Worm (Caenorhabditis elegans) whole organism, L4 larva: ENCODE results near the gene ZK783.7.

Source experiments
- D1046.2 ChIP-seq: fragments of 200-800 bp; sonication (Bioruptor generic); IDR thresholded peaks from 2 replicates; pipeline ENCODE4 v1.3.6; 2022; ENCODE audit warnings: missing genetic modification characterization, missing compliant biosample characterization
- F10B5.3 ChIP-seq: sonication (generic microtip); optimal IDR thresholded peaks from 2 replicates; lab custom pipeline; 2016; ENCODE audit warnings: mild to moderate bottlenecking, missing genetic modification characterization, missing compliant biosample characterization
- F44E2.7 ChIP-seq: fragments of 200-800 bp; sonication (Bioruptor generic); IDR thresholded peaks from 2 replicates; pipeline ENCODE4 v2.1.2; 2022; ENCODE audit warnings: missing genetic modification characterization, missing compliant biosample characterization
- F49E8.2 ChIP-seq: sonication (generic microtip); optimal IDR thresholded peaks from 2 replicates; lab custom pipeline; 2016; ENCODE audit warnings: missing compliant biosample characterization, mild to moderate bottlenecking, missing genetic modification characterization, borderline replicate concordance
- T26A8.4 ChIP-seq: fragments of 200-800 bp; sonication (Bioruptor generic); IDR thresholded peaks from 2 replicates; pipeline ENCODE4 v1.3.6; 2022; ENCODE audit warnings: missing genetic modification characterization, missing compliant biosample characterization
- Y105C5A.15 ChIP-seq: fragments of 200-800 bp; sonication (Bioruptor generic); IDR thresholded peaks from 2 replicates; pipeline ENCODE4 v1.3.6; 2022; ENCODE audit warnings: missing genetic modification characterization, missing compliant biosample characterization
- ZK337.2 ChIP-seq: fragments of 200-800 bp; sonication (Bioruptor generic); IDR thresholded peaks from 2 replicates; pipeline ENCODE4 v1.3.6; 2022; ENCODE audit warnings: missing genetic modification reagents, missing genetic modification characterization, missing compliant biosample characterization
- ZK546.5 ChIP-seq, 2 experiments: sonication (generic microtip); optimal IDR thresholded peaks; 2 replicates each; lab custom pipeline; 2017; ENCODE audit warnings: missing biosample characterization in 2 of 2, missing genetic modification characterization in 2 of 2
- aha-1 ChIP-seq: fragments of 150-350 bp; peaks from one replicate; lab custom pipeline; 2014; ENCODE audit warnings: missing biosample characterization, missing genetic modification characterization
- aly-2 ChIP-seq: sonication (generic microtip); optimal IDR thresholded peaks from 2 replicates; lab custom pipeline; 2018; ENCODE audit warnings: missing biosample characterization, missing genetic modification characterization
- ama-1 ChIP-seq: fragments of 150-350 bp; optimal IDR thresholded peaks from 2 replicates; lab custom pipeline; 2014; ENCODE audit warnings: inconsistent platforms, mixed read lengths
- arid-1 ChIP-seq: fragments of 200-800 bp; sonication (Bioruptor generic); conservative IDR thresholded peaks from 2 replicates; pipeline ENCODE4 v1.3.6; 2022; ENCODE audit warnings: missing genetic modification reagents, missing genetic modification characterization, missing compliant biosample characterization
- ceh-62 ChIP-seq: sonication (generic microtip); optimal IDR thresholded peaks from 2 replicates; lab custom pipeline; 2017; ENCODE audit warnings: missing biosample characterization, missing genetic modification characterization
- ces-1 ChIP-seq: fragments of 150-350 bp; sonication (generic microtip); optimal IDR thresholded peaks from 4 replicates; lab custom pipeline; 2014; ENCODE audit warnings: missing biosample characterization, missing genetic modification reagents, missing genetic modification characterization
- dmd-6 ChIP-seq: fragments of 200-800 bp; sonication (Bioruptor generic); IDR thresholded peaks from 2 replicates; pipeline ENCODE4 v1.3.6; 2022; ENCODE audit warnings: missing genetic modification reagents, missing genetic modification characterization, missing compliant biosample characterization
- dmd-8 ChIP-seq: fragments of 200-800 bp; sonication (Bioruptor generic); IDR thresholded peaks from 2 replicates; pipeline ENCODE4 v1.3.6; 2022; ENCODE audit warnings: missing genetic modification characterization, missing compliant biosample characterization
- duxl-1 ChIP-seq: sonication (generic microtip); optimal IDR thresholded peaks from 2 replicates; lab custom pipeline; 2016; ENCODE audit warnings: mild to moderate bottlenecking, missing genetic modification characterization, moderate library complexity, missing compliant biosample characterization; ENCODE audit not compliant: poor library complexity
- fkh-10 ChIP-seq: fragments of 150-350 bp; optimal IDR thresholded peaks from 2 replicates; lab custom pipeline; 2014; ENCODE audit warnings: missing biosample characterization, missing genetic modification reagents, missing genetic modification characterization
- gei-8 ChIP-seq: fragments of 200-800 bp; sonication (Bioruptor generic); optimal IDR thresholded peaks from 2 replicates; lab custom pipeline; 2018; ENCODE audit warnings: mild to moderate bottlenecking, missing genetic modification characterization, missing compliant biosample characterization
- hif-1 ChIP-seq, 2 experiments: sonication (generic microtip); optimal IDR thresholded peaks; 2 replicates each; lab custom pipeline; 2016 to 2017; ENCODE audit warnings: missing compliant biosample characterization in 2 of 2, missing genetic modification characterization in 2 of 2, missing genetic modification reagents in 2 of 2, missing genotype in 2 of 2, mild to moderate bottlenecking in 1 of 2
- hlh-11 ChIP-seq: fragments of 200-800 bp; sonication (Bioruptor generic); optimal IDR thresholded peaks from 2 replicates; lab custom pipeline; 2018; ENCODE audit warnings: mild to moderate bottlenecking, missing genetic modification characterization, missing compliant biosample characterization
- hlh-30 ChIP-seq: sonication (generic microtip); optimal IDR thresholded peaks from 2 replicates; lab custom pipeline; 2017; ENCODE audit warnings: antibody characterized with exemption, mild to moderate bottlenecking, missing genetic modification characterization, missing compliant biosample characterization; ENCODE audit not compliant: insufficient read depth
- lin-1 ChIP-seq: fragments of 200-800 bp; sonication (Bioruptor generic); IDR thresholded peaks from 2 replicates; pipeline ENCODE4 v1.3.6; 2022; ENCODE audit warnings: missing genetic modification reagents, missing genetic modification characterization, missing compliant biosample characterization
- lin-13 ChIP-seq: fragments of 150-350 bp; optimal IDR thresholded peaks from 2 replicates; lab custom pipeline; 2014; ENCODE audit warnings: missing biosample characterization, missing genetic modification reagents, missing genetic modification characterization
- lin-15B ChIP-seq: fragments of 150-350 bp; sonication (generic microtip); optimal IDR thresholded peaks from 3 replicates; lab custom pipeline; 2014; ENCODE audit warnings: missing biosample characterization, missing genetic modification characterization
- lin-29 ChIP-seq: fragments of 200-800 bp; sonication (Bioruptor generic); IDR thresholded peaks from 2 replicates; pipeline ENCODE4 v1.3.6; 2022; ENCODE audit warnings: missing genetic modification reagents, missing genetic modification characterization, missing compliant biosample characterization
- lin-38 ChIP-seq: fragments of 200-800 bp; sonication (Bioruptor generic); IDR thresholded peaks from 2 replicates; pipeline ENCODE4 v1.3.6; 2022; ENCODE audit warnings: missing genetic modification reagents, missing genetic modification characterization, missing compliant biosample characterization
- lir-3 ChIP-seq: sonication (generic microtip); optimal IDR thresholded peaks from 2 replicates; lab custom pipeline; 2016; ENCODE audit warnings: mild to moderate bottlenecking, missing genetic modification characterization, missing compliant biosample characterization
- madf-5 ChIP-seq, 2 experiments: fragments of 200-800 bp; sonication (Bioruptor generic); IDR thresholded peaks; 2 replicates each; pipeline ENCODE4 v1.3.6; 2022; ENCODE audit warnings: missing compliant biosample characterization in 2 of 2, missing genetic modification characterization in 2 of 2
- mdt-29 ChIP-seq: fragments of 200-800 bp; sonication (Bioruptor generic); IDR thresholded peaks from 2 replicates; pipeline ENCODE4 v1.3.6; 2022; ENCODE audit warnings: missing genetic modification reagents, missing genetic modification characterization, missing compliant biosample characterization
- mep-1 ChIP-seq: fragments of 150-350 bp; sonication (generic microtip); optimal IDR thresholded peaks from 3 replicates; lab custom pipeline; 2014; ENCODE audit warnings: missing biosample characterization, missing genetic modification characterization
- mxl-2 ChIP-seq: fragments of 200-800 bp; sonication (Bioruptor generic); conservative IDR thresholded peaks from 2 replicates; pipeline ENCODE4 v1.3.6; 2022; ENCODE audit warnings: missing genetic modification reagents, missing genetic modification characterization, missing compliant biosample characterization
- mxl-3 ChIP-seq: fragments of 200-800 bp; sonication (Bioruptor generic); optimal IDR thresholded peaks from 2 replicates; lab custom pipeline; 2018; ENCODE audit warnings: mild to moderate bottlenecking, missing genetic modification characterization, missing compliant biosample characterization
- nhr-111 ChIP-seq: fragments of 200-800 bp; sonication (Bioruptor generic); optimal IDR thresholded peaks from 2 replicates; lab custom pipeline; 2018; ENCODE audit warnings: mild to moderate bottlenecking, missing genetic modification characterization, missing compliant biosample characterization
- nhr-28 ChIP-seq: fragments of 150-350 bp; optimal IDR thresholded peaks from 2 replicates; lab custom pipeline; 2014; ENCODE audit warnings: missing biosample characterization, missing genetic modification characterization
- nhr-41 ChIP-seq: fragments of 200-800 bp; sonication (Bioruptor generic); IDR thresholded peaks from 2 replicates; pipeline ENCODE4 v1.3.6; 2022; ENCODE audit warnings: missing genetic modification reagents, missing genetic modification characterization, missing compliant biosample characterization
- nhr-6 ChIP-seq: fragments of 150-350 bp; optimal IDR thresholded peaks from 2 replicates; lab custom pipeline; 2014; ENCODE audit warnings: missing biosample characterization, missing genetic modification characterization
- pha-4 ChIP-seq, 2 experiments: fragments of 150-350 bp in 1 of 2; fragments of 200-800 bp in 1 of 2; sonication (Bioruptor generic) in 1 of 2; IDR thresholded peaks in 1 of 2; optimal IDR thresholded peaks in 1 of 2; 2 replicates each; pipeline versions ENCODE4 v1.3.6 to Lab custom; 2014 to 2022; ENCODE audit warnings: missing genetic modification characterization in 2 of 2, missing genetic modification reagents in 2 of 2, missing biosample characterization in 1 of 2, missing compliant biosample characterization in 1 of 2
- saeg-2 ChIP-seq: fragments of 200-800 bp; sonication (Bioruptor generic); IDR thresholded peaks from 2 replicates; pipeline ENCODE4 v1.3.6; 2022; ENCODE audit warnings: missing genetic modification reagents, missing genetic modification characterization, missing compliant biosample characterization
- set-16 ChIP-seq: fragments of 200-800 bp; sonication (Bioruptor generic); IDR thresholded peaks from 2 replicates; pipeline ENCODE4 v1.3.6; 2022; ENCODE audit warnings: missing genetic modification reagents, missing genetic modification characterization, missing compliant biosample characterization
- skn-1 ChIP-seq: fragments of 150-350 bp; optimal IDR thresholded peaks from 2 replicates; lab custom pipeline; 2014; ENCODE audit warnings: missing biosample characterization, missing genetic modification characterization
- snpc-1.2 ChIP-seq: fragments of 200-800 bp; sonication (Bioruptor generic); IDR thresholded peaks from 2 replicates; pipeline ENCODE4 v1.3.6; 2022; ENCODE audit warnings: missing genetic modification reagents, missing genetic modification characterization, missing compliant biosample characterization
- spr-3 ChIP-seq: fragments of 200-800 bp; sonication (Bioruptor generic); optimal IDR thresholded peaks from 2 replicates; lab custom pipeline; 2018; ENCODE audit warnings: mild to moderate bottlenecking, missing genetic modification characterization, missing compliant biosample characterization
- tra-1 ChIP-seq: fragments of 200-800 bp; sonication (Bioruptor generic); IDR thresholded peaks from 2 replicates; pipeline ENCODE4 v1.3.6; 2022; ENCODE audit warnings: missing genetic modification reagents, missing genetic modification characterization, missing compliant biosample characterization
- unc-62 ChIP-seq, 3 experiments: fragments of 150-350 bp in 1 of 3; sonication (generic microtip); optimal IDR thresholded peaks in 2 of 3; peaks in 1 of 3; 1 replicate in 1 of 3; 2 replicates in 2 of 3; lab custom pipeline; 2014 to 2017; ENCODE audit warnings: missing biosample characterization in 3 of 3, missing genetic modification characterization in 3 of 3, missing genetic modification reagents in 3 of 3, missing genotype in 1 of 3
- zag-1 ChIP-seq: fragments of 150-350 bp; optimal IDR thresholded peaks from 2 replicates; lab custom pipeline; 2014; ENCODE audit warnings: missing biosample characterization, missing genetic modification characterization
- zfp-3 ChIP-seq: fragments of 200-800 bp; sonication (Bioruptor generic); conservative IDR thresholded peaks from 2 replicates; pipeline ENCODE4 v1.3.6; 2022; ENCODE audit warnings: missing genetic modification reagents, missing genetic modification characterization, missing compliant biosample characterization
- zip-11 ChIP-seq: fragments of 200-800 bp; sonication (Bioruptor generic); IDR thresholded peaks from 2 replicates; pipeline ENCODE4 v1.3.6; 2022; ENCODE audit warnings: missing genetic modification characterization, missing compliant biosample characterization
- zip-2 ChIP-seq: fragments of 150-350 bp; optimal IDR thresholded peaks from 2 replicates; lab custom pipeline; 2014; ENCODE audit warnings: missing biosample characterization, missing genetic modification characterization
- ztf-7 ChIP-seq: fragments of 150-350 bp; optimal IDR thresholded peaks from 2 replicates; lab custom pipeline; 2014; ENCODE audit warnings: missing biosample characterization, missing genetic modification characterization

ZK783.7 gene

ce11 chrIII:7642015-7642414 is 14.5 kb upstream of the ZK783.7 start (continued):
- TF ChIP-seq duxl-1 (tag; lab: Kevin White, UChicago) (peak; percentile 46), zip-2 (no peak), ces-1 (GFP tag; lab: Kevin White, UChicago) (no peak), T26A8.4 (GFP tag; lab: Robert Waterston, UW) (peak; percentile 53), set-16 (GFP tag; lab: Robert Waterston, UW) (no peak), saeg-2 (GFP tag; lab: Robert Waterston, UW) (no peak), zag-1 (tag; lab: Kevin White, UChicago) (no peak), gei-8 (GFP tag; lab: Kevin White, UChicago) (peak; percentile 46), hlh-11 (tag; lab: Kevin White, UChicago) (peak; percentile 13), zfp-3 (GFP tag; lab: Robert Waterston, UW) (0 out of 2 replicates have a peak, but pooled peaks have one; percentile 41), zip-11 (no peak), lin-15B (no peak), lir-3 (no peak), aha-1 (tag; lab: Kevin White, UChicago) (no peak), aly-2 (tag; lab: Kevin White, UChicago) (no peak), nhr-41 (GFP tag; lab: Robert Waterston, UW) (0 out of 2 replicates have a peak, but pooled peaks have one; percentile 60), arid-1 (peak; percentile 74), hif-1 (tag; optimal IDR thresholded peaks at IDR 0.05; lab: Kevin White, UChicago) (peak in 1 of 2 experiments; percentile 39), D1046.2 (GFP tag; lab: Robert Waterston, UW) (0 out of 2 replicates have a peak, but pooled peaks have one; percentile 55), mep-1 (tag; lab: Kevin White, UChicago) (peak; percentile 45), spr-3 (GFP tag; lab: Kevin White, UChicago) (no peak), mxl-3 (GFP tag; lab: Kevin White, UChicago) (peak; percentile 74), F44E2.7 (GFP tag; lab: Robert Waterston, UW) (no peak), madf-5 (GFP tag; IDR thresholded peaks at IDR 0.05; lab: Robert Waterston, UW) (0 out of 4 replicates have a peak, but pooled peaks of 1 of the 2 experiments have one; percentile 70), unc-62 (GFP tag; optimal IDR thresholded peaks at IDR 0.05 in 1 of 2; lab: Kevin White, UChicago) (no peak), unc-62 (tag; optimal IDR thresholded peaks at IDR 0.05; lab: Kevin White, UChicago) (no peak), F49E8.2 (tag; lab: Kevin White, UChicago) (peak; percentile 37), nhr-28 (peak; percentile 13), lin-38 (GFP tag; lab: Robert Waterston, UW) (no peak), snpc-1.2 (GFP tag; lab: Robert Waterston, UW) (peak; percentile 62), ztf-7 (no peak), skn-1 (tag; lab: Kevin White, UChicago) (no peak), F10B5.3 (tag; lab: Kevin White, UChicago) (no peak), pha-4 (GFP tag; IDR thresholded peaks at IDR 0.05; lab: Robert Waterston, UW) (no peak), pha-4 (tag; optimal IDR thresholded peaks at IDR 0.05; lab: Kevin White, UChicago) (no peak), lin-13 (GFP tag; lab: Kevin White, UChicago) (no peak), ZK546.5 (tag; optimal IDR thresholded peaks at IDR 0.05; lab: Kevin White, UChicago) (no peak), dmd-6 (GFP tag; lab: Robert Waterston, UW) (peak; percentile 49), ama-1 (lab: Kevin White, UChicago) (no peak), tra-1 (GFP tag; lab: Robert Waterston, UW) (peak; percentile 67), ZK337.2 (no peak), hlh-30 (tag; lab: Kevin White, UChicago) (peak; percentile 61), nhr-6 (tag; lab: Kevin White, UChicago) (no peak), nhr-111 (GFP tag; lab: Kevin White, UChicago) (no peak), lin-1 (GFP tag; lab: Robert Waterston, UW) (peak; percentile 73; the same call in 1 of the 2 replicates), dmd-8 (GFP tag; lab: Robert Waterston, UW) (peak; percentile 84), Y105C5A.15 (GFP tag; lab: Robert Waterston, UW) (no peak), lin-29 (no peak), mdt-29 (GFP tag; lab: Robert Waterston, UW) (0 out of 2 replicates have a peak, but pooled peaks have one; percentile 6), ceh-62 (tag; lab: Kevin White, UChicago) (no peak), mxl-2 (GFP tag; lab: Robert Waterston, UW) (no peak), fkh-10 (GFP tag; lab: Kevin White, UChicago) (no peak)
